Fruit fly (Drosophila melanogaster) whole organism, embryonic: ENCODE results near the gene HINT1.

Experiments used
- BEAF-32 ChIP-seq: fragments of 200-800 bp; sonication (Bioruptor generic); optimal IDR thresholded peaks from 3 replicates; lab custom pipeline; 2017; ENCODE audit warnings: missing biosample characterization, missing genetic modification characterization, mild to moderate bottlenecking, moderate library complexity, missing genetic modification reagents
- CG1602 ChIP-seq: fragments of 200-800 bp; sonication (Bioruptor generic); optimal IDR thresholded peaks from 3 replicates; lab custom pipeline; 2016; ENCODE audit warnings: missing biosample characterization, missing genetic modification characterization
- Lhr ChIP-seq: fragments of 200-800 bp; sonication (Bioruptor generic); optimal IDR thresholded peaks from 3 replicates; lab custom pipeline; 2017; ENCODE audit warnings: mild to moderate bottlenecking, missing biosample characterization, missing genetic modification reagents, missing genetic modification characterization
- bcd ChIP-seq: fragments of 200-800 bp; sonication (Bioruptor generic); optimal IDR thresholded peaks from 2 replicates; lab custom pipeline; 2017; ENCODE audit warnings: missing biosample characterization, mild to moderate bottlenecking, missing genetic modification characterization
- chm ChIP-seq: fragments of 200-800 bp; sonication (Bioruptor generic); IDR thresholded peaks from 2 replicates; pipeline ENCODE4 v1.3.6; 2022; ENCODE audit warnings: missing biosample characterization, missing genetic modification characterization

DNA sequence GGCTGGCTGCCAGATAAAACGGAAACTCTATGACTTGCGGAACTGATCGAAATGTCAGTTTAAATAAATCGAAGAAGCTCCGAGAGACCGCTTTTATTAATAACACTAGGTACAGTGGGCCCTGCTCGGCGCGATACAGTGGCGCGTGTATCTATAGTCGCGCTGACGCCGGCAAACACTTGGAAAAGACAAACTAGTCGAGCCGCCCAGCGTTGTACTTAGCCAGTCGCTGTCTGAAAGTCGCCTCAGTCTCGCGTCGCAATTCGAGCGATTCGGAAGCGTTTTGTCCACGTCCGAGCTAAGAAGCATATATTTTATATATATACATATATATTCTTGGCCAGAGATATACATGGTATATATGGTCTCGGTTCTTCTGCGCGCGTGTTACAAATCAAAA lies 40.1 kb upstream of the HINT1 start:
- no peak for TF ChIP-seq Lhr (GFP tag; lab: Kevin White, UChicago)
- TF ChIP-seq chm, result no peak; the same call in 1 of the 2 replicates
- peak; percentile 50 for TF ChIP-seq bcd (GFP tag; lab: Kevin White, UChicago)
- no peak for TF ChIP-seq BEAF-32 (GFP tag; lab: Kevin White, UChicago)
- no peak for TF ChIP-seq CG1602 (GFP tag; lab: Kevin White, UChicago)
